Worm (Caenorhabditis elegans) whole organism, L4 larva: ENCODE data around the gene comt-5.

Experiments used
- lsy-2 ChIP-seq, 2 experiments: fragments of 150-350 bp in 1 of 2; sonication (generic microtip) in 1 of 2; optimal IDR thresholded peaks; 2 replicates each; lab custom pipeline; 2014 to 2017; ENCODE audit warnings: missing biosample characterization in 2 of 2, missing genetic modification characterization in 2 of 2
- unc-39 ChIP-seq: sonication (generic microtip); optimal IDR thresholded peaks from 2 replicates; lab custom pipeline; 2017; ENCODE audit warnings: missing biosample characterization, missing genetic modification characterization

DNA sequence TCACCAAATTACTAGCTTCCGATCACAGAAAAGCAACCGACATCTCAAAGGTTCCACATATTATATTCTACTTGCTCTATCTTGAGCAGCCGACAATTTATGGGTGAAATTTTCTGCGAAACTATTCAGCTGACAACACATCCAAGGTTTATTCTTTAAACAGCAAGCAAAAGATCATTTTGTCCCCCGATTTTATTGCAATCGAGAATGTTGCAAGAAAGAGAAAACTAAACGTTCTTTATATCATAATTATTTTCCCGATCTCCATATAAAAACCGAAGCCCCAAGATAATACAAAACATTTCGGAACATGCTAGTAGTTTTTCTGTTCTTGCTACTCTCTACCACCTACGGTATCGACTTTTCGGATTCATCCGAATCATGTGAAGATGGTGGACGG is 42.4 kb upstream of the comt-5 start, which contains the start of gene clec-207:
- TF ChIP-seq unc-39: no peak
- TF ChIP-seq lsy-2 (tag; optimal IDR thresholded peaks at IDR 0.05; lab: Kevin White, UChicago): no peak
